Worm (Caenorhabditis elegans): ENCODE results near the gene F57C2.4.

- TF ChIP-seq med-1 (GFP tag; optimal IDR thresholded peaks at IDR 0.05; ENCODE audit: insufficient read depth) (no peak), klf-2 (GFP tag; conservative IDR thresholded peaks at IDR 0.05) (no peak), cog-1 (tag; optimal IDR thresholded peaks at IDR 0.05) (no peak), flt-1 (GFP tag; IDR thresholded peaks at IDR 0.05) (no peak), tab-1 (GFP tag; IDR thresholded peaks at IDR 0.05) (no peak), ztf-23 (GFP tag; IDR thresholded peaks at IDR 0.05) (no peak)
These were observed 30.9 kb upstream of the F57C2.4 start, which contains the start of gene cysl-2 for ce11 chrII:14494414-14494463.

Data from whole organism, midembryonic.